Fruit fly (Drosophila melanogaster) whole organism, embryonic: ENCODE results near the gene CG42465.

Experiments
- Asciz ChIP-seq: fragments of 200-800 bp; sonication (Bioruptor generic); optimal IDR thresholded peaks from 2 replicates; lab custom pipeline; 2017; ENCODE audit warnings: missing biosample characterization, mild to moderate bottlenecking, missing genetic modification characterization, missing genetic modification reagents
- Bteb2 ChIP-seq: fragments of 200-800 bp; sonication (Bioruptor generic); optimal IDR thresholded peaks from 2 replicates; lab custom pipeline; 2016; ENCODE audit warnings: missing biosample characterization, missing genetic modification characterization
- CG10321 ChIP-seq: fragments of 200-800 bp; sonication (Bioruptor generic); IDR thresholded peaks from 2 replicates; pipeline ENCODE4 v1.3.6; 2022; ENCODE audit warnings: missing biosample characterization, missing genetic modification characterization
- CG10565 ChIP-seq: fragments of 200-800 bp; sonication (Bioruptor generic); optimal IDR thresholded peaks from 3 replicates; lab custom pipeline; 2016; ENCODE audit warnings: missing biosample characterization, mild to moderate bottlenecking, missing genetic modification characterization
- CG10959 ChIP-seq: fragments of 200-800 bp; sonication (Bioruptor generic); IDR thresholded peaks from 2 replicates; pipeline ENCODE4 v1.3.6; 2022; ENCODE audit warnings: missing biosample characterization, missing genetic modification characterization
- CG12219 ChIP-seq: fragments of 200-800 bp; sonication (Bioruptor generic); optimal IDR thresholded peaks from 3 replicates; lab custom pipeline; 2018; ENCODE audit warnings: missing biosample characterization, mild to moderate bottlenecking, missing genetic modification characterization
- CG13296 ChIP-seq: fragments of 200-800 bp; sonication (Bioruptor generic); optimal IDR thresholded peaks from 3 replicates; lab custom pipeline; 2018; ENCODE audit warnings: missing biosample characterization, mild to moderate bottlenecking, missing genetic modification characterization
- CG13424 ChIP-seq: fragments of 200-800 bp; sonication (Bioruptor generic); optimal IDR thresholded peaks from 2 replicates; lab custom pipeline; 2019; ENCODE audit warnings: missing biosample characterization, mild to moderate bottlenecking, missing genetic modification characterization, moderate library complexity
- CG15514 ChIP-seq: fragments of 200-800 bp; sonication (Bioruptor generic); optimal IDR thresholded peaks from 3 replicates; lab custom pipeline; 2017; ENCODE audit warnings: missing biosample characterization, missing genetic modification characterization, mild to moderate bottlenecking, moderate library complexity, missing genetic modification reagents
- CG17385 ChIP-seq: fragments of 200-800 bp; sonication (Bioruptor generic); optimal IDR thresholded peaks from 3 replicates; lab custom pipeline; 2018; ENCODE audit warnings: missing biosample characterization, mild to moderate bottlenecking, missing genetic modification characterization
- CG18262 ChIP-seq: fragments of 200-800 bp; optimal IDR thresholded peaks from 3 replicates; lab custom pipeline; 2019; ENCODE audit warnings: missing biosample characterization, mild to moderate bottlenecking, missing genetic modification characterization, moderate library complexity
- CG3281 ChIP-seq: fragments of 200-800 bp; sonication (Bioruptor generic); optimal IDR thresholded peaks from 3 replicates; lab custom pipeline; 2017; ENCODE audit warnings: missing biosample characterization, mild to moderate bottlenecking, missing genetic modification characterization
- CG34224 ChIP-seq: fragments of 200-800 bp; sonication (Bioruptor generic); IDR thresholded peaks from 3 replicates; pipeline ENCODE4 v1.3.6; 2022; ENCODE audit warnings: missing biosample characterization, missing genetic modification characterization; ENCODE audit not compliant: partially characterized antibody
- CG6683 ChIP-seq: fragments of 200-800 bp; sonication (Bioruptor generic); optimal IDR thresholded peaks from 2 replicates; lab custom pipeline; 2017; ENCODE audit warnings: missing biosample characterization, mild to moderate bottlenecking, missing genetic modification characterization, missing genetic modification reagents
- CG7556 ChIP-seq: fragments of 200-800 bp; sonication (Bioruptor generic); optimal IDR thresholded peaks from 2 replicates; lab custom pipeline; 2017; ENCODE audit warnings: missing biosample characterization, mild to moderate bottlenecking, missing genetic modification characterization
- CG8290 ChIP-seq, 3 experiments: fragments of 200-800 bp; sonication (Bioruptor generic); optimal IDR thresholded peaks; 2 replicates each; lab custom pipeline; 2016 to 2019; ENCODE audit warnings: missing biosample characterization in 3 of 3, missing genetic modification characterization in 3 of 3, mild to moderate bottlenecking in 2 of 3, moderate library complexity in 1 of 3
- Fer1 ChIP-seq: fragments of 200-800 bp; sonication (Bioruptor generic); optimal IDR thresholded peaks from 2 replicates; lab custom pipeline; 2017; ENCODE audit warnings: missing biosample characterization, mild to moderate bottlenecking, missing genetic modification characterization
- Fer3 ChIP-seq: fragments of 200-800 bp; sonication (Bioruptor generic); optimal IDR thresholded peaks from 2 replicates; lab custom pipeline; 2018; ENCODE audit warnings: missing biosample characterization, mild to moderate bottlenecking, missing genetic modification characterization, moderate library complexity
- HHEX ChIP-seq: fragments of 200-800 bp; sonication (Bioruptor generic); optimal IDR thresholded peaks from 3 replicates; lab custom pipeline; 2017; ENCODE audit warnings: missing biosample characterization, mild to moderate bottlenecking, missing genetic modification characterization, missing genetic modification reagents
- Hmr ChIP-seq: fragments of 200-800 bp; sonication (Bioruptor generic); optimal IDR thresholded peaks from 3 replicates; lab custom pipeline; 2017; ENCODE audit warnings: mild to moderate bottlenecking, missing biosample characterization, missing genetic modification reagents, missing genetic modification characterization
- Hr51 ChIP-seq, 2 experiments: fragments of 200-800 bp; sonication (Bioruptor generic); optimal IDR thresholded peaks; 2 replicates in 1 of 2; 3 replicates in 1 of 2; lab custom pipeline; 2016 to 2018; ENCODE audit warnings: missing biosample characterization in 2 of 2, missing genetic modification characterization in 2 of 2, mild to moderate bottlenecking in 1 of 2, moderate library complexity in 1 of 2
- MESR4 ChIP-seq: fragments of 200-800 bp; sonication (Bioruptor generic); optimal IDR thresholded peaks from 2 replicates; lab custom pipeline; 2018; ENCODE audit warnings: missing biosample characterization, mild to moderate bottlenecking, missing genetic modification characterization, moderate library complexity
- Oli ChIP-seq: fragments of 200-800 bp; sonication (Bioruptor generic); optimal IDR thresholded peaks from 2 replicates; lab custom pipeline; 2018; ENCODE audit warnings: missing biosample characterization, mild to moderate bottlenecking, missing genetic modification characterization, moderate library complexity
- Ptx1 ChIP-seq: fragments of 200-800 bp; sonication (Bioruptor generic); IDR thresholded peaks from 2 replicates; pipeline ENCODE4 v1.3.6; 2022; ENCODE audit warnings: missing biosample characterization, missing genetic modification characterization
- Side ChIP-seq: fragments of 200-800 bp; sonication (Bioruptor generic); optimal IDR thresholded peaks from 2 replicates; lab custom pipeline; 2016; ENCODE audit warnings: missing biosample characterization, missing genetic modification characterization
- Sox102F ChIP-seq: fragments of 200-800 bp; sonication (Bioruptor generic); optimal IDR thresholded peaks from 2 replicates; lab custom pipeline; 2018; ENCODE audit warnings: missing biosample characterization, mild to moderate bottlenecking, missing genetic modification characterization, moderate library complexity
- Xbp1 ChIP-seq: fragments of 200-800 bp; sonication (Bioruptor generic); optimal IDR thresholded peaks from 3 replicates; lab custom pipeline; 2016; ENCODE audit warnings: missing biosample characterization, mild to moderate bottlenecking, missing genetic modification characterization
- bowl ChIP-seq: fragments of 200-800 bp; sonication (Bioruptor generic); IDR thresholded peaks from 2 replicates; pipeline ENCODE4 v1.3.6; 2022; ENCODE audit warnings: missing biosample characterization, missing genetic modification characterization
- ci ChIP-seq: fragments of 200-800 bp; sonication (Bioruptor generic); IDR thresholded peaks from 3 replicates; pipeline ENCODE4 v1.3.6; 2022; ENCODE audit warnings: missing biosample characterization, missing genetic modification characterization
- cwo ChIP-seq: fragments of 200-800 bp; sonication (Bioruptor generic); optimal IDR thresholded peaks from 3 replicates; lab custom pipeline; 2017; ENCODE audit warnings: missing biosample characterization, missing genetic modification characterization, mild to moderate bottlenecking, moderate library complexity, missing genetic modification reagents
- dmrt99B ChIP-seq: fragments of 200-800 bp; sonication (Bioruptor generic); optimal IDR thresholded peaks from 2 replicates; lab custom pipeline; 2018; ENCODE audit warnings: missing biosample characterization, mild to moderate bottlenecking, missing genetic modification characterization, moderate library complexity
- dpn ChIP-seq, 2 experiments: fragments of 200-800 bp; sonication (Bioruptor generic); optimal IDR thresholded peaks; 3 replicates each; lab custom pipeline; 2016; ENCODE audit warnings: missing biosample characterization in 2 of 2, missing genetic modification characterization in 2 of 2
- en ChIP-seq: fragments of 200-800 bp; sonication (Bioruptor generic); optimal IDR thresholded peaks from 2 replicates; lab custom pipeline; 2016; ENCODE audit warnings: missing biosample characterization, missing genetic modification characterization
- fu2 ChIP-seq: fragments of 200-800 bp; sonication (Bioruptor generic); optimal IDR thresholded peaks from 2 replicates; lab custom pipeline; 2016; ENCODE audit warnings: missing biosample characterization, missing genetic modification characterization
- gem ChIP-seq: fragments of 200-800 bp; sonication (Bioruptor generic); optimal IDR thresholded peaks from 2 replicates; lab custom pipeline; 2019; ENCODE audit warnings: missing biosample characterization, mild to moderate bottlenecking, missing genetic modification characterization, moderate library complexity
- grau ChIP-seq: fragments of 200-800 bp; optimal IDR thresholded peaks from 3 replicates; lab custom pipeline; 2019; ENCODE audit warnings: missing biosample characterization, mild to moderate bottlenecking, missing genetic modification characterization, moderate library complexity
- gro ChIP-seq: fragments of 200-800 bp; sonication (Bioruptor generic); optimal IDR thresholded peaks from 2 replicates; lab custom pipeline; 2016; ENCODE audit warnings: missing biosample characterization, missing genetic modification characterization
- lab ChIP-seq: fragments of 200-800 bp; sonication (Bioruptor generic); optimal IDR thresholded peaks from 3 replicates; lab custom pipeline; 2017; ENCODE audit warnings: missing biosample characterization, missing genetic modification characterization, mild to moderate bottlenecking, moderate library complexity, missing genetic modification reagents
- lmd ChIP-seq: fragments of 200-800 bp; sonication (Bioruptor generic); IDR thresholded peaks from 2 replicates; pipeline ENCODE4 v1.3.6; 2022; ENCODE audit warnings: missing biosample characterization, missing genetic modification characterization
- phol ChIP-seq: fragments of 200-800 bp; sonication (Bioruptor generic); optimal IDR thresholded peaks from 3 replicates; lab custom pipeline; 2018; ENCODE audit warnings: missing biosample characterization, mild to moderate bottlenecking, missing genetic modification characterization, moderate library complexity
- row ChIP-seq: fragments of 200-800 bp; sonication (Bioruptor generic); IDR thresholded peaks from 3 replicates; pipeline ENCODE4 v1.3.6; 2022; ENCODE audit warnings: missing biosample characterization, missing genetic modification characterization
- sim ChIP-seq: fragments of 200-800 bp; sonication (Bioruptor generic); IDR thresholded peaks from 2 replicates; pipeline ENCODE4 v1.3.6; 2022; ENCODE audit warnings: missing biosample characterization, missing genetic modification characterization
- slou ChIP-seq: fragments of 200-800 bp; sonication (Bioruptor generic); optimal IDR thresholded peaks from 3 replicates; lab custom pipeline; 2016; ENCODE audit warnings: missing biosample characterization, missing genetic modification characterization
- ssp ChIP-seq: fragments of 200-800 bp; sonication (Bioruptor generic); IDR thresholded peaks from 2 replicates; pipeline ENCODE4 v1.3.6; 2022; ENCODE audit warnings: missing biosample characterization, missing genetic modification characterization
- stwl ChIP-seq: fragments of 200-800 bp; sonication (Bioruptor generic); optimal IDR thresholded peaks from 3 replicates; lab custom pipeline; 2018; ENCODE audit warnings: missing biosample characterization, mild to moderate bottlenecking, missing genetic modification characterization, moderate library complexity
- tna ChIP-seq: fragments of 200-800 bp; sonication (Bioruptor generic); IDR thresholded peaks from 2 replicates; pipeline ENCODE4 v1.3.6; 2022; ENCODE audit warnings: missing biosample characterization, missing genetic modification characterization; ENCODE audit not compliant: partially characterized antibody
- unpg ChIP-seq: fragments of 200-800 bp; sonication (Bioruptor generic); optimal IDR thresholded peaks from 3 replicates; lab custom pipeline; 2018; ENCODE audit warnings: missing biosample characterization, mild to moderate bottlenecking, missing genetic modification characterization, moderate library complexity
- vvl ChIP-seq: fragments of 200-800 bp; sonication (Bioruptor generic); IDR thresholded peaks from 2 replicates; pipeline ENCODE4 v1.3.6; 2022; ENCODE audit warnings: missing biosample characterization, missing genetic modification characterization
- zen ChIP-seq: fragments of 200-800 bp; sonication (Bioruptor generic); optimal IDR thresholded peaks from 3 replicates; lab custom pipeline; 2018; ENCODE audit warnings: missing biosample characterization, mild to moderate bottlenecking, missing genetic modification characterization, moderate library complexity

CG42465 gene

DNA sequence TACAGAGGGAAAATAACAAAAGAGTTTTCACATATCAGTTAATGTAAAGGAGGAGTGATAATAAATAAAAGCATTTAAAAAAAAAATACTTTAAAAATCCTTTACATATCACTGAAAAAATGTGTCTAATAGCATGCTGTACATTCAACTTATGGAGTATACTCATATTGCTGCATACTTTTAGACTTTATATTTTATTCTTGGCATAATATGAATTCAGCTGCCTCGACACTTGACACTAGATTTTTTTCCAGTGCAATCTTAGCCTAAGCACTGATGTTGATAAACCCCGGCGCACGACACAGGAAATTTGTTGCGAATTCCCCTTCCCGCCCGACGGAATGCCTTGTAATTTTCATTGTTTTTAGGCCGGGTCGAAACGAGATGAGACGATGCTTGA, 40.4 kb downstream of the CG42465 start (continued):
- TF ChIP-seq slou (GFP tag; lab: Kevin White, UChicago) (peak; percentile 3), dpn (GFP tag; optimal IDR thresholded peaks at IDR 0.05; lab: Kevin White, UChicago) (peak in 1 of 2 experiments; percentile 14), unpg (GFP tag; lab: Kevin White, UChicago) (peak; percentile 2), CG6683 (no peak), CG18262 (no peak), ssp (GFP tag; lab: Robert Waterston, UW) (no peak), HHEX (GFP tag; lab: Kevin White, UChicago) (peak; percentile 6), bowl (GFP tag; lab: Robert Waterston, UW) (no peak), CG10565 (GFP tag; lab: Kevin White, UChicago) (no peak), CG3281 (GFP tag; lab: Kevin White, UChicago) (peak; percentile 31), vvl (no peak; the same call in 1 of the 2 replicates), MESR4 (no peak), dmrt99B (tag; lab: Kevin White, UChicago) (peak; percentile 40), Sox102F (peak; percentile 29), en (GFP tag; lab: Kevin White, UChicago) (no peak), gro (GFP tag; lab: Kevin White, UChicago) (peak; percentile 2), zen (tag; lab: Kevin White, UChicago) (no peak), CG15514 (peak; percentile 26), Fer1 (GFP tag; lab: Kevin White, UChicago) (peak; percentile 39), CG8290 (GFP tag; optimal IDR thresholded peaks at IDR 0.05; lab: Kevin White, UChicago) (no peak), CG8290 (tag; optimal IDR thresholded peaks at IDR 0.05; lab: Kevin White, UChicago) (peak in 1 of 2 experiments; percentile 18), Hmr (GFP tag; lab: Kevin White, UChicago) (peak; percentile 51), CG13296 (GFP tag; lab: Kevin White, UChicago) (peak; percentile 3), Hr51 (GFP tag; optimal IDR thresholded peaks at IDR 0.05; lab: Kevin White, UChicago) (peak in 1 of 2 experiments; percentile 33), CG10959 (no peak), Asciz (peak; percentile 12), lmd (peak; percentile 11; the same call in 1 of the 2 replicates), stwl (peak; percentile 3), gem (tag; lab: Kevin White, UChicago) (peak; percentile 42), phol (tag; lab: Kevin White, UChicago) (peak; percentile 12), grau (peak; percentile 46), CG17385 (GFP tag; lab: Kevin White, UChicago) (peak; percentile 20), Oli (tag; lab: Kevin White, UChicago) (peak; percentile 35), cwo (GFP tag; lab: Kevin White, UChicago) (peak; percentile 12), CG13424 (tag; lab: Kevin White, UChicago) (peak; percentile 19), ci (no peak), CG10321 (GFP tag; lab: Robert Waterston, UW) (no peak), fu2 (no peak), Ptx1 (peak; percentile 36), tna (GFP tag; lab: Robert Waterston, UW) (no peak), Side (no peak), lab (GFP tag; lab: Kevin White, UChicago) (peak; percentile 62), row (GFP tag; lab: Robert Waterston, UW) (peak; percentile 52; the same call in 2 of the 3 replicates), Xbp1 (peak; percentile 17), CG12219 (GFP tag; lab: Kevin White, UChicago) (no peak), CG7556 (GFP tag; lab: Kevin White, UChicago) (peak; percentile 35), CG34224 (GFP tag; lab: Robert Waterston, UW) (no peak), Bteb2 (GFP tag; lab: Kevin White, UChicago) (no peak), Fer3 (peak; percentile 12), sim (GFP tag; lab: Robert Waterston, UW) (no peak)
